Fruit fly (Drosophila melanogaster): ENCODE data around the gene CG33310.

The CG33310 gene

dm6 chr2L:15057225-15058117, 30.8 kb downstream of the CG33310 start, which contains the start of gene ck:
Gene ck (minus strand): TSS chr2L:15057862.
- TF ChIP-seq Abd-B (GFP tag; optimal IDR thresholded peaks at IDR 0.05) (no peak), lola (GFP tag; optimal IDR thresholded peaks at IDR 0.05) (no peak), Dif (GFP tag; optimal IDR thresholded peaks at IDR 0.05; ENCODE audit: partially characterized antibody) (no peak), jim (GFP tag; optimal IDR thresholded peaks at IDR 0.05) (no peak), Rel (GFP tag; optimal IDR thresholded peaks at IDR 0.05) (no peak), Rel (tag; optimal IDR thresholded peaks at IDR 0.05) (peak; percentile 39), br (GFP tag; optimal IDR thresholded peaks at IDR 0.05) (no peak)

- no peak for TF ChIP-seq Sp1 (GFP tag; optimal IDR thresholded peaks at IDR 0.05)
- no peak for TF ChIP-seq Hnf4 (GFP tag; optimal IDR thresholded peaks at IDR 0.05)
- TF ChIP-seq sv (GFP tag; optimal IDR thresholded peaks at IDR 0.05): no peak
- TF ChIP-seq Abd-B (GFP tag; optimal IDR thresholded peaks at IDR 0.05): no peak
- no peak for TF ChIP-seq foxo (GFP tag; optimal IDR thresholded peaks at IDR 0.05)
- no peak for TF ChIP-seq woc (GFP tag; optimal IDR thresholded peaks at IDR 0.05)
- TF ChIP-seq OdsH (GFP tag; optimal IDR thresholded peaks at IDR 0.05): no peak
- no peak for TF ChIP-seq fru (GFP tag; optimal IDR thresholded peaks at IDR 0.05)
- TF ChIP-seq CrebA (GFP tag; optimal IDR thresholded peaks at IDR 0.05; ENCODE audit: borderline replicate concordance): no peak
- TF ChIP-seq Hr83 (GFP tag; optimal IDR thresholded peaks at IDR 0.05; ENCODE audit: poor library complexity, severe bottlenecking): no peak
- no peak for TF ChIP-seq pan (optimal IDR thresholded peaks at IDR 0.05)
- no peak for TF ChIP-seq Mio (GFP tag; optimal IDR thresholded peaks at IDR 0.05)
- no peak for TF ChIP-seq tai (GFP tag; optimal IDR thresholded peaks at IDR 0.05)
- no peak for TF ChIP-seq lola (GFP tag; optimal IDR thresholded peaks at IDR 0.05)
- TF ChIP-seq N (GFP tag; optimal IDR thresholded peaks at IDR 0.05): no peak
- no peak for TF ChIP-seq brk (GFP tag; optimal IDR thresholded peaks at IDR 0.05)
These were observed 31.4 kb downstream of the CG33310 start, which contains the start of gene CG33679 for dm6 chr2L:15058118-15058402. Gene CG33679 (plus strand): TSS chr2L:15058303.

- no peak for TF ChIP-seq psq (GFP tag; optimal IDR thresholded peaks at IDR 0.05)
- TF ChIP-seq CrebA (GFP tag; optimal IDR thresholded peaks at IDR 0.05; ENCODE audit: borderline replicate concordance): no peak
- no peak for TF ChIP-seq lola (GFP tag; optimal IDR thresholded peaks at IDR 0.05)
- no peak for TF ChIP-seq Hr83 (GFP tag; optimal IDR thresholded peaks at IDR 0.05; ENCODE audit: poor library complexity, severe bottlenecking)
- no peak for TF ChIP-seq dsf (GFP tag; optimal IDR thresholded peaks at IDR 0.05; ENCODE audit: borderline replicate concordance)
- no peak for TF ChIP-seq Jra (GFP tag; optimal IDR thresholded peaks at IDR 0.05)
- TF ChIP-seq fru (GFP tag; optimal IDR thresholded peaks at IDR 0.05): no peak
- TF ChIP-seq N (GFP tag; optimal IDR thresholded peaks at IDR 0.05): no peak
- no peak for TF ChIP-seq dl (GFP tag; optimal IDR thresholded peaks at IDR 0.05; ENCODE audit: insufficient read depth in 1 of 2, partially characterized antibody in 2 of 2)
- TF ChIP-seq GATAd (GFP tag; optimal IDR thresholded peaks at IDR 0.05): no peak
- TF ChIP-seq Dif (GFP tag; optimal IDR thresholded peaks at IDR 0.05; ENCODE audit: partially characterized antibody): no peak
- no peak for TF ChIP-seq Sp1 (GFP tag; optimal IDR thresholded peaks at IDR 0.05)
- no peak for TF ChIP-seq Vsx2 (GFP tag; optimal IDR thresholded peaks at IDR 0.05; ENCODE audit: partially characterized antibody)
- TF ChIP-seq sage (GFP tag; optimal IDR thresholded peaks at IDR 0.05): no peak
- no peak for TF ChIP-seq Dfd (GFP tag; optimal IDR thresholded peaks at IDR 0.05)
- TF ChIP-seq jim (GFP tag; optimal IDR thresholded peaks at IDR 0.05): no peak
- TF ChIP-seq OdsH (GFP tag; optimal IDR thresholded peaks at IDR 0.05): no peak
- no peak for TF ChIP-seq dmrt93B (GFP tag; optimal IDR thresholded peaks at IDR 0.05)
- TF ChIP-seq h (GFP tag; optimal IDR thresholded peaks at IDR 0.05): no peak
These were observed 32.3 kb downstream of the CG33310 start for dm6 chr2L:15059000-15059399.

- peak; percentile 7 for TF ChIP-seq rgr (GFP tag; optimal IDR thresholded peaks at IDR 0.05)
- no peak for TF ChIP-seq CrebA (GFP tag; optimal IDR thresholded peaks at IDR 0.05; ENCODE audit: borderline replicate concordance)
- no peak for TF ChIP-seq Rel (GFP tag; optimal IDR thresholded peaks at IDR 0.05)
- TF ChIP-seq Rel (tag; optimal IDR thresholded peaks at IDR 0.05): peak; percentile 17
- TF ChIP-seq fru (GFP tag; optimal IDR thresholded peaks at IDR 0.05): no peak
- TF ChIP-seq Abd-B (GFP tag; optimal IDR thresholded peaks at IDR 0.05): no peak
- peak; percentile 78 for TF ChIP-seq Myc (optimal IDR thresholded peaks at IDR 0.05)
- peak; percentile 77 for TF ChIP-seq Vsx2 (GFP tag; optimal IDR thresholded peaks at IDR 0.05; ENCODE audit: partially characterized antibody)
These were observed 33.9 kb downstream of the CG33310 start, which contains the start of gene TfIIS for dm6 chr2L:15060580-15061005. Gene TfIIS (minus strand): TSS chr2L:15060757.

All from whole organism, wandering third instar larva.